Worm (Caenorhabditis elegans) whole organism, mixed stage, embryonic: ENCODE results near the gene pxl-1.

Source experiments
- blmp-1 ChIP-seq: fragments of 150-350 bp; optimal IDR thresholded peaks from 2 replicates; lab custom pipeline; 2014; ENCODE audit warnings: missing biosample characterization, missing genetic modification characterization
- ceh-39 ChIP-seq: fragments of 150-350 bp; optimal IDR thresholded peaks from 2 replicates; lab custom pipeline; 2014; ENCODE audit warnings: missing biosample characterization, missing genetic modification characterization
- elt-1 ChIP-seq: sonication (generic microtip); optimal IDR thresholded peaks from 2 replicates; lab custom pipeline; 2017; ENCODE audit warnings: missing genetic modification characterization, mild to moderate bottlenecking, missing compliant biosample characterization, antibody characterized with exemption, moderate library complexity, borderline replicate concordance; ENCODE audit not compliant: insufficient read depth
- elt-3 ChIP-seq: fragments of 150-350 bp; optimal IDR thresholded peaks from 2 replicates; lab custom pipeline; 2014; ENCODE audit warnings: missing biosample characterization, missing genetic modification characterization
- mep-1 ChIP-seq: fragments of 150-350 bp; optimal IDR thresholded peaks from 2 replicates; lab custom pipeline; 2017; ENCODE audit warnings: missing biosample characterization, missing genetic modification reagents, missing genetic modification characterization, inconsistent platforms
- sptf-1 ChIP-seq: sonication (generic microtip); optimal IDR thresholded peaks from 2 replicates; lab custom pipeline; 2017; ENCODE audit warnings: mild to moderate bottlenecking, missing genetic modification characterization, moderate library complexity, missing compliant biosample characterization
- unc-62 ChIP-seq: fragments of 150-350 bp; optimal IDR thresholded peaks from 2 replicates; lab custom pipeline; 2014; ENCODE audit warnings: missing biosample characterization, missing genetic modification reagents, missing genetic modification characterization
- zip-8 ChIP-seq: fragments of 150-350 bp; optimal IDR thresholded peaks from 2 replicates; lab custom pipeline; 2014; ENCODE audit warnings: missing biosample characterization, missing genetic modification characterization
- ztf-11 ChIP-seq: fragments of 150-350 bp; optimal IDR thresholded peaks from 2 replicates; lab custom pipeline; 2014; ENCODE audit warnings: missing biosample characterization, missing genetic modification characterization

DNA sequence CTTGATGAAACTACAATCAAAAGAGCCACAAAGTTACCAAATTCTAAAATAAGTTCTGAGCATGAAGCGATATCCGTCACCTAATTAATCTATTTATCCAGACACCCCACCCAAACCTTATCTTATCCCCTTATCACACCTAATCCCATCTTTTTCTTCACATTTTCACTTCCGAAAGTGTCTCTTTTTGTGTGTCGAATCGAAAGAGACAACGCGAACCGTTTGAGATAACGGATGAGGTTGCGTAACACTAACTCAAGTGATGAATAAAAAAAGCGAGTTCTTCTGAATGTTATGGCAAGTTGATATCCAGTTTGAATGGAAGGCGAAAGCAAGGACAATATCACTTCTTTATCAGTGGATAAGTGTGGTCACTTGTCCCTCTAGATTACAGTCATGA, 12.3 kb downstream of the pxl-1 start:
- TF ChIP-seq ceh-39 (tag; lab: Kevin White, UChicago), result no peak
- TF ChIP-seq mep-1, result no peak
- TF ChIP-seq ztf-11 (tag; lab: Kevin White, UChicago), result no peak
- TF ChIP-seq blmp-1 (tag; lab: Kevin White, UChicago), result no peak
- no peak for TF ChIP-seq elt-3 (tag; lab: Kevin White, UChicago)
- TF ChIP-seq zip-8 (tag; lab: Kevin White, UChicago), result no peak
- no peak for TF ChIP-seq elt-1
- no peak for TF ChIP-seq unc-62 (GFP tag; lab: Kevin White, UChicago)
- no peak for TF ChIP-seq sptf-1
